Worm (Caenorhabditis elegans): ENCODE results near the gene nhr-57.

DNA sequence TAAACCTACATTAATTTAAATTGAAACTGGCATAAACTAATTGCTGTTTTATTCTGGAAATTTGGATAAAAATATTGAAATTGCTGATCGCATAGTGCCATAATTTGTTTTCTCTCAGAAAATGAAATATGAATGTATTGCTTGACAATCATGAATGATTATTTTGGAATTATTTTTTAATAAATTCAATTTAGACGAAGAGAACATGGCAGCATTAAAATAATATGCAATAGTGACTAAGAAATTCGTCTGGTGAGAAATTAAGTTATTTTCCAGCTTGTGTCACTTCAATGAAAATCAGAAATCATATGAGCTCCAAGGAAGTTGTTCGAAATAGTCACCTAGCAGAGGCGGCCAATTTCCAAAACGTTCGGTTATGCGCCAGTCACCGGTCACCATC lies 17.1 kb upstream of the nhr-57 start, which contains the start of gene srw-133:
- no peak for TF ChIP-seq hmg-1.2 (GFP tag; IDR thresholded peaks at IDR 0.05)
- no peak for TF ChIP-seq ceh-79 (tag; optimal IDR thresholded peaks at IDR 0.05)
- no peak for TF ChIP-seq rcor-1 (GFP tag; IDR thresholded peaks at IDR 0.05)
- TF ChIP-seq ceh-100 (GFP tag; IDR thresholded peaks at IDR 0.05), result no peak
- TF ChIP-seq F57A8.1 (GFP tag; optimal IDR thresholded peaks at IDR 0.05), result no peak
- TF ChIP-seq unc-62 (GFP tag; optimal IDR thresholded peaks at IDR 0.05), result no peak
- TF ChIP-seq nfya-2 (GFP tag; IDR thresholded peaks at IDR 0.05), result no peak
- TF ChIP-seq ztf-25 (GFP tag; IDR thresholded peaks at IDR 0.05), result no peak
- no peak for TF ChIP-seq nhr-120 (GFP tag; IDR thresholded peaks at IDR 0.05)
- TF ChIP-seq C17E4.6 (GFP tag; IDR thresholded peaks at IDR 0.05), result no peak
- no peak for TF ChIP-seq F49E8.2 (tag; optimal IDR thresholded peaks at IDR 0.05; ENCODE audit: insufficient read depth)
- TF ChIP-seq B0019.2 (GFP tag; conservative IDR thresholded peaks at IDR 0.05), result no peak
- no peak for TF ChIP-seq sea-2 (GFP tag; IDR thresholded peaks at IDR 0.05)
- no peak for TF ChIP-seq somi-1 (GFP tag; optimal IDR thresholded peaks at IDR 0.05)
